Worm (Caenorhabditis elegans) whole organism, L3 larva: Measurements from ENCODE around the gene cec-3.

Experiments
- elt-2 ChIP-seq: sonication (generic microtip); optimal IDR thresholded peaks from 2 replicates; lab custom pipeline; 2016; ENCODE audit warnings: missing genetic modification reagents, mild to moderate bottlenecking, missing genetic modification characterization, missing compliant biosample characterization
- fkh-10 ChIP-seq: sonication (generic microtip); optimal IDR thresholded peaks from 2 replicates; lab custom pipeline; 2017; ENCODE audit warnings: missing biosample characterization, missing genetic modification reagents, missing genetic modification characterization
- skn-1 ChIP-seq: fragments of 150-350 bp; optimal IDR thresholded peaks from 2 replicates; lab custom pipeline; 2014; ENCODE audit warnings: missing biosample characterization, missing genetic modification characterization
- tbx-2 ChIP-seq: sonication (generic microtip); optimal IDR thresholded peaks from 2 replicates; lab custom pipeline; 2016; ENCODE audit warnings: mild to moderate bottlenecking, missing genetic modification characterization, missing compliant biosample characterization
- ztf-11 ChIP-seq: fragments of 150-350 bp; optimal IDR thresholded peaks from 2 replicates; lab custom pipeline; 2014; ENCODE audit warnings: missing biosample characterization, missing genetic modification characterization
- ztf-4 ChIP-seq: fragments of 150-350 bp; optimal IDR thresholded peaks from 2 replicates; lab custom pipeline; 2014; ENCODE audit warnings: missing biosample characterization, missing genetic modification characterization

DNA sequence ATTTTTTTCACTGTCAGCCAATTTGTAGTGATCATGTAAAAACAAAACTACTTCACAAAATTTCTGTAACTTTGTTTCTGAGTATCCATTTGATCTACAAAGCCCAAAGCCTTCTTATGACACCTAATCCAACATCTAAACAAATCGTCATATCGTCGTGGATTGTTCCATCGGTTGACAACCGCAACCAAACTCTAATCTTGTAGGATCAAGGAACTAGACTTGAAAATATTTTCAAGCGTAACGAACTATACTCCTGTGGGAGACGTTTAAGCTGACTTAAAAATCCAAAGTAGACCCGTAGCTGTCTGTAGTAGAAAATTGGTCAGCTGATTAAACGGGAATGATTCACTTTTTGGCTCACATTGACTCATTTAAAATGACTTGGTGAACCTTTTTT is 27.8 kb downstream of the cec-3 start:
- TF ChIP-seq fkh-10 (GFP tag; lab: Kevin White, UChicago) (no peak), tbx-2 (no peak), ztf-11 (no peak), elt-2 (tag; lab: Kevin White, UChicago) (no peak), ztf-4 (no peak), skn-1 (tag; lab: Kevin White, UChicago) (no peak)
